ENCODE assay signal across 6 fruit fly cellular contexts in the genomic region with DNA sequence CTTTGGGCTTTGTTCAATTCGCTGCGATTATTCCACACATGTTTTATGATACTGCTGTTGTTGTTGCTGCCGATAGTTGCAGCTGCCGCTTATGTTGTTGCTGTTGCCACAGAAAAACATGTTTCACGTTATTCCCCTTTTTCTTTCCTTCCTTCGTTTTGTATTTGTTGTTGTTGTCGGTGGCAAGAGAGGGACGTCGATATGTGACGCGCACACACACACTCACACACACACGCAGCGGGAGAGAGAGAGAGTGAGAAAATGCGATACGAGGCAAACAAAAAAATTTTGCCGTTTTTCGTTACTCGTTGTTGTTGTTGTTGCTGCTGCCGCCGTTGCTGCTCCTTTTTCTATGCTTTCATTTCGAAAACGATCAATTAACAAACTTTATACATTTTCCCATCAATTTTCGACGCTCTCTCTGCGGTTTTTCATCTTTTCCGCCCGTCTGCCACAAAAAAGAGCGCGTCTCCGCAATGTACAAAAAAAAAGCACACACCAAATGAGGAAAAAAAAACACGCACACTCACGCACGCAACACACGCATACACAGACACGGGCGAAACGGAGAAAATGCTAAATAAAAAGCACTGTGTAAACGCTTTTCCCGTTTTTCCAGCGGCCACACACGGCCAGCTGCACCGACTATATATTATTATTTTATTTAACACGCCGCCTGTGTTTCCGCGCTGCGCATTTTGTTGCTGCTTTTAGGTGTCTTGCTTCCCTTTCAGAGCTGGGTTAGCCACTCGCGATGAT.
A peak's percentile ranks its signal among the peaks of the same experiment; 100 is the strongest.
TF ChIP-seq lines count a peak whose summit lies in the region.

No protein-coding gene starts in this region.

- TF ChIP-seq CTCF in whole organism, embryonic (GFP tag; optimal IDR thresholded peaks at IDR 0.05; lab: Kevin White, UChicago): no peak

TF ChIP-seq in whole organism, 6 proteins besides CTCF, POLR2A, EP300 and RAD21:
- TF ChIP-seq pan (optimal IDR thresholded peaks at IDR 0.05; lab: Kevin White, UChicago): no peak
- TF ChIP-seq CG8478 (optimal IDR thresholded peaks at IDR 0.05; lab: Kevin White, UChicago): no peak
- TF ChIP-seq Dll (optimal IDR thresholded peaks at IDR 0.05; lab: Kevin White, UChicago): peak; percentile 52

TF ChIP-seq in whole organism, adult, 20 proteins besides CTCF, POLR2A, EP300 and RAD21 (continues in another document):
- no peak for TF ChIP-seq CG14711 (tag; optimal IDR thresholded peaks at IDR 0.05; lab: Kevin White, UChicago)
- no peak for TF ChIP-seq CG7101 (tag; optimal IDR thresholded peaks at IDR 0.05; lab: Kevin White, UChicago)
- no peak for TF ChIP-seq CG5204 (GFP tag; optimal IDR thresholded peaks at IDR 0.05; lab: Kevin White, UChicago)
- no peak for TF ChIP-seq Clk (GFP tag; optimal IDR thresholded peaks at IDR 0.05; lab: Kevin White, UChicago)
- TF ChIP-seq pad (GFP tag; optimal IDR thresholded peaks at IDR 0.05; lab: Kevin White, UChicago): peak; percentile 38
- TF ChIP-seq toe (GFP tag; optimal IDR thresholded peaks at IDR 0.05; lab: Kevin White, UChicago): no peak
- peak; percentile 75 for TF ChIP-seq Mnt (GFP tag; optimal IDR thresholded peaks at IDR 0.05; lab: Kevin White, UChicago)
- TF ChIP-seq cic (GFP tag; optimal IDR thresholded peaks at IDR 0.05; lab: Kevin White, UChicago): no peak
- no peak for TF ChIP-seq ovo (GFP tag; optimal IDR thresholded peaks at IDR 0.05; lab: Kevin White, UChicago)
- TF ChIP-seq Hr96 (GFP tag; optimal IDR thresholded peaks at IDR 0.05; lab: Kevin White, UChicago): no peak
- no peak for TF ChIP-seq CG1620 (GFP tag; optimal IDR thresholded peaks at IDR 0.05; lab: Kevin White, UChicago)
- no peak for TF ChIP-seq kay (GFP tag; lab: Kevin White, UChicago; ENCODE audit: borderline replicate concordance)
- TF ChIP-seq CG11617 (GFP tag; optimal IDR thresholded peaks at IDR 0.05; lab: Kevin White, UChicago): peak; percentile 38
- TF ChIP-seq CG7045 (GFP tag; optimal IDR thresholded peaks at IDR 0.05; lab: Kevin White, UChicago): no peak
- no peak for TF ChIP-seq Crg-1 (GFP tag; optimal IDR thresholded peaks at IDR 0.05; lab: Kevin White, UChicago)
- no peak for TF ChIP-seq CG33017 (tag; optimal IDR thresholded peaks at IDR 0.05; lab: Kevin White, UChicago)

TF ChIP-seq in whole organism, embryonic, 481 proteins besides CTCF, POLR2A, EP300 and RAD21 (continues in another document):
- TF ChIP-seq Xrp1 (GFP tag; IDR thresholded peaks at IDR 0.05; lab: Robert Waterston, UW) (no peak), CG14710 (tag; optimal IDR thresholded peaks at IDR 0.05; lab: Kevin White, UChicago) (no peak), sqz (GFP tag; optimal IDR thresholded peaks at IDR 0.05; lab: Kevin White, UChicago) (peak; percentile 99), CG17186 (GFP tag; optimal IDR thresholded peaks at IDR 0.05; lab: Kevin White, UChicago) (peak; percentile 96), CG32772 (GFP tag; IDR thresholded peaks at IDR 0.05; lab: Robert Waterston, UW) (0 out of 2 replicates have a peak, but pooled peaks have one; percentile 36), insv (GFP tag; optimal IDR thresholded peaks at IDR 0.05; lab: Kevin White, UChicago) (peak in 1 of 2 experiments; percentile 90), CG17829 (tag; optimal IDR thresholded peaks at IDR 0.05; lab: Kevin White, UChicago) (no peak), chinmo (GFP tag; IDR thresholded peaks at IDR 0.05; lab: Robert Waterston, UW; ENCODE audit: partially characterized antibody) (no peak), kni (GFP tag; optimal IDR thresholded peaks at IDR 0.05; lab: Kevin White, UChicago) (no peak), CG12769 (tag; optimal IDR thresholded peaks at IDR 0.05; lab: Kevin White, UChicago) (peak; percentile 35), Hr51 (GFP tag; optimal IDR thresholded peaks at IDR 0.05; lab: Kevin White, UChicago) (peak in 1 of 2 experiments; percentile 22), twi (tag; optimal IDR thresholded peaks at IDR 0.05; lab: Kevin White, UChicago) (peak; percentile 70), hth (optimal IDR thresholded peaks at IDR 0.05; lab: Kevin White, UChicago) (no peak), her (GFP tag; optimal IDR thresholded peaks at IDR 0.05; lab: Kevin White, UChicago) (no peak), CG5245 (GFP tag; optimal IDR thresholded peaks at IDR 0.05; lab: Kevin White, UChicago) (no peak), bowl (GFP tag; IDR thresholded peaks at IDR 0.05; lab: Robert Waterston, UW) (no peak)

TF ChIP-seq in whole organism, prepupa, 60 proteins besides CTCF, POLR2A, EP300 and RAD21 (continues in another document):
- TF ChIP-seq Sox102F (GFP tag; optimal IDR thresholded peaks at IDR 0.05; lab: Kevin White, UChicago): peak; percentile 35
- TF ChIP-seq eg (GFP tag; IDR thresholded peaks at IDR 0.05; lab: Robert Waterston, UW): peak; percentile 53
- TF ChIP-seq Ets21C (GFP tag; optimal IDR thresholded peaks at IDR 0.05; lab: Kevin White, UChicago): no peak
- TF ChIP-seq CG6808 (GFP tag; optimal IDR thresholded peaks at IDR 0.05; lab: Kevin White, UChicago): peak; percentile 89
- peak; percentile 75 for TF ChIP-seq CG16779 (tag; optimal IDR thresholded peaks at IDR 0.05; lab: Kevin White, UChicago)
- TF ChIP-seq Eip93F (GFP tag; optimal IDR thresholded peaks at IDR 0.05; lab: Kevin White, UChicago): peak; percentile 16
- peak; percentile 72 for TF ChIP-seq Ets96B (tag; optimal IDR thresholded peaks at IDR 0.05; lab: Kevin White, UChicago)
- peak; percentile 8 for TF ChIP-seq achi (GFP tag; optimal IDR thresholded peaks at IDR 0.05; lab: Kevin White, UChicago)
- TF ChIP-seq CG11294 (GFP tag; IDR thresholded peaks at IDR 0.05; lab: Robert Waterston, UW): no peak
- TF ChIP-seq Eip75B (GFP tag; optimal IDR thresholded peaks at IDR 0.05; lab: Kevin White, UChicago): peak; percentile 41
- peak; percentile 87 for TF ChIP-seq CG8119 (GFP tag; IDR thresholded peaks at IDR 0.05; lab: Robert Waterston, UW)
- peak; percentile 12 for TF ChIP-seq CG7368 (GFP tag; optimal IDR thresholded peaks at IDR 0.05; lab: Kevin White, UChicago)
- no peak for TF ChIP-seq esn (GFP tag; optimal IDR thresholded peaks at IDR 0.05; lab: Kevin White, UChicago)
- TF ChIP-seq topi (GFP tag; optimal IDR thresholded peaks at IDR 0.05; lab: Kevin White, UChicago): peak; percentile 2
- TF ChIP-seq Lpt (GFP tag; optimal IDR thresholded peaks at IDR 0.05; lab: Kevin White, UChicago): peak; percentile 73
- no peak for TF ChIP-seq cyc (GFP tag; optimal IDR thresholded peaks at IDR 0.05; lab: Kevin White, UChicago)
- TF ChIP-seq ss (GFP tag; optimal IDR thresholded peaks at IDR 0.05; lab: Kevin White, UChicago): peak; percentile 92 to 93

TF ChIP-seq in whole organism, pupa, 21 proteins besides CTCF, POLR2A, EP300 and RAD21 (continues in another document):
- TF ChIP-seq D1 (tag; optimal IDR thresholded peaks at IDR 0.05; lab: Kevin White, UChicago): peak; percentile 4
- TF ChIP-seq CG12605 (GFP tag; IDR thresholded peaks at IDR 0.05; lab: Robert Waterston, UW): peak; percentile 62
- peak; percentile 26 for TF ChIP-seq Snoo (tag; optimal IDR thresholded peaks at IDR 0.05; lab: Kevin White, UChicago)
- peak; percentile 84 for TF ChIP-seq CG13204 (GFP tag; optimal IDR thresholded peaks at IDR 0.05; lab: Kevin White, UChicago)
- peak; percentile 46 for TF ChIP-seq CG9948 (tag; optimal IDR thresholded peaks at IDR 0.05; lab: Kevin White, UChicago)
- peak; percentile 83 for TF ChIP-seq CG14655 (GFP tag; optimal IDR thresholded peaks at IDR 0.05; lab: Kevin White, UChicago)
- TF ChIP-seq fd96Ca (GFP tag; IDR thresholded peaks at IDR 0.05; lab: Robert Waterston, UW): peak; percentile 62; the same call in 1 of the 3 replicates
- no peak for TF ChIP-seq rn (GFP tag; IDR thresholded peaks at IDR 0.05; lab: Robert Waterston, UW)
- TF ChIP-seq EcR (GFP tag; optimal IDR thresholded peaks at IDR 0.05; lab: Kevin White, UChicago): peak; percentile 69
- TF ChIP-seq CG17806 (tag; optimal IDR thresholded peaks at IDR 0.05; lab: Kevin White, UChicago): peak; percentile 43
- TF ChIP-seq gl (tag; optimal IDR thresholded peaks at IDR 0.05; lab: Kevin White, UChicago): peak; percentile 84
- TF ChIP-seq CG15710 (tag; optimal IDR thresholded peaks at IDR 0.05; lab: Kevin White, UChicago): peak; percentile 61
- peak; percentile 68 for TF ChIP-seq CG8159 (tag; optimal IDR thresholded peaks at IDR 0.05; lab: Kevin White, UChicago)
- TF ChIP-seq CG10348 (GFP tag; IDR thresholded peaks at IDR 0.05; lab: Robert Waterston, UW): no peak
- peak; percentile 61 for TF ChIP-seq CG34367 (tag; optimal IDR thresholded peaks at IDR 0.05; lab: Kevin White, UChicago)
- peak; percentile 69 for TF ChIP-seq CG8301 (tag; optimal IDR thresholded peaks at IDR 0.05; lab: Kevin White, UChicago)
- TF ChIP-seq Ets98B (GFP tag; IDR thresholded peaks at IDR 0.05; lab: Robert Waterston, UW): no peak
- TF ChIP-seq CG32121 (GFP tag; IDR thresholded peaks at IDR 0.05; lab: Robert Waterston, UW): 0 out of 2 replicates have a peak, but pooled peaks have one; percentile 26

TF ChIP-seq in whole organism, wandering third instar larva, 38 proteins besides CTCF, POLR2A, EP300 and RAD21 (continues in another document):
- TF ChIP-seq dsf (GFP tag; optimal IDR thresholded peaks at IDR 0.05; lab: Kevin White, UChicago; ENCODE audit: borderline replicate concordance) (no peak), rgr (GFP tag; optimal IDR thresholded peaks at IDR 0.05; lab: Kevin White, UChicago) (no peak), CrebA (GFP tag; optimal IDR thresholded peaks at IDR 0.05; lab: Kevin White, UChicago; ENCODE audit: borderline replicate concordance) (no peak), sage (GFP tag; optimal IDR thresholded peaks at IDR 0.05; lab: Kevin White, UChicago) (no peak), Rel (GFP tag; optimal IDR thresholded peaks at IDR 0.05; lab: Kevin White, UChicago) (no peak), Rel (tag; optimal IDR thresholded peaks at IDR 0.05; lab: Kevin White, UChicago) (peak; percentile 99), Myc (optimal IDR thresholded peaks at IDR 0.05; lab: Kevin White, UChicago) (no peak), pan (optimal IDR thresholded peaks at IDR 0.05; lab: Kevin White, UChicago) (no peak), foxo (GFP tag; optimal IDR thresholded peaks at IDR 0.05; lab: Kevin White, UChicago) (no peak), Dif (GFP tag; optimal IDR thresholded peaks at IDR 0.05; lab: Kevin White, UChicago; ENCODE audit: partially characterized antibody) (no peak), psq (GFP tag; optimal IDR thresholded peaks at IDR 0.05; lab: Kevin White, UChicago) (peak; percentile 69), HLH106 (tag; optimal IDR thresholded peaks at IDR 0.05; lab: Kevin White, UChicago) (peak; percentile 24), jim (GFP tag; optimal IDR thresholded peaks at IDR 0.05; lab: Kevin White, UChicago) (no peak), Abd-B (GFP tag; optimal IDR thresholded peaks at IDR 0.05; lab: Kevin White, UChicago) (no peak), tai (GFP tag; optimal IDR thresholded peaks at IDR 0.05; lab: Kevin White, UChicago) (no peak), Jra (GFP tag; optimal IDR thresholded peaks at IDR 0.05; lab: Kevin White, UChicago) (no peak), CG32264 (GFP tag; optimal IDR thresholded peaks at IDR 0.05; lab: Kevin White, UChicago) (no peak), OdsH (GFP tag; optimal IDR thresholded peaks at IDR 0.05; lab: Kevin White, UChicago) (no peak), h (GFP tag; optimal IDR thresholded peaks at IDR 0.05; lab: Kevin White, UChicago) (peak; percentile 28), dl (GFP tag; optimal IDR thresholded peaks at IDR 0.05; lab: Kevin White, UChicago; ENCODE audit: insufficient read depth in 1 of 2, partially characterized antibody in 2 of 2) (no peak)
